Fruit fly (Drosophila melanogaster) whole organism, pupa: ENCODE results near the gene Nab2.

Experiments
- CG10348 ChIP-seq: fragments of 200-800 bp; sonication (Bioruptor generic); IDR thresholded peaks from 2 replicates; pipeline ENCODE4 v1.3.6; 2022; ENCODE audit warnings: missing biosample characterization, missing genetic modification characterization
- CG15710 ChIP-seq: fragments of 200-800 bp; sonication (Bioruptor generic); optimal IDR thresholded peaks from 2 replicates; lab custom pipeline; 2018; ENCODE audit warnings: missing biosample characterization, mild to moderate bottlenecking, missing genetic modification characterization, moderate library complexity
- CG17806 ChIP-seq: fragments of 200-800 bp; sonication (Bioruptor generic); optimal IDR thresholded peaks from 2 replicates; lab custom pipeline; 2018; ENCODE audit warnings: missing biosample characterization, mild to moderate bottlenecking, missing genetic modification characterization, moderate library complexity
- CG8159 ChIP-seq: fragments of 200-800 bp; sonication (Bioruptor generic); optimal IDR thresholded peaks from 3 replicates; lab custom pipeline; 2018; ENCODE audit warnings: missing biosample characterization, mild to moderate bottlenecking, missing genetic modification characterization, moderate library complexity
- CG8301 ChIP-seq: fragments of 200-800 bp; sonication (Bioruptor generic); optimal IDR thresholded peaks from 2 replicates; lab custom pipeline; 2018; ENCODE audit warnings: missing biosample characterization, mild to moderate bottlenecking, missing genetic modification characterization
- CG9948 ChIP-seq: fragments of 200-800 bp; sonication (Bioruptor generic); optimal IDR thresholded peaks from 2 replicates; lab custom pipeline; 2018; ENCODE audit warnings: missing biosample characterization, mild to moderate bottlenecking, missing genetic modification characterization, moderate library complexity
- D1 ChIP-seq: fragments of 200-800 bp; sonication (Bioruptor generic); optimal IDR thresholded peaks from 2 replicates; lab custom pipeline; 2018; ENCODE audit warnings: missing biosample characterization, mild to moderate bottlenecking, missing genetic modification characterization, moderate library complexity
- EcR ChIP-seq: fragments of 200-800 bp; sonication (Bioruptor generic); optimal IDR thresholded peaks from 3 replicates; lab custom pipeline; 2019; ENCODE audit warnings: missing biosample characterization, missing genetic modification characterization, mild to moderate bottlenecking, moderate library complexity, missing genetic modification reagents
- Pif1A ChIP-seq: fragments of 200-800 bp; sonication (Bioruptor generic); optimal IDR thresholded peaks from 3 replicates; lab custom pipeline; 2016; ENCODE audit warnings: missing biosample characterization, missing genetic modification characterization
- Pif1B ChIP-seq: fragments of 200-800 bp; sonication (Bioruptor generic); optimal IDR thresholded peaks from 3 replicates; lab custom pipeline; 2016; ENCODE audit warnings: missing biosample characterization, missing genetic modification characterization
- fd96Ca ChIP-seq: fragments of 200-800 bp; sonication (Bioruptor generic); IDR thresholded peaks from 3 replicates; pipeline ENCODE4 v1.3.6; 2022; ENCODE audit warnings: missing biosample characterization, missing genetic modification characterization
- gl ChIP-seq: fragments of 200-800 bp; sonication (Bioruptor generic); optimal IDR thresholded peaks from 2 replicates; lab custom pipeline; 2018; ENCODE audit warnings: missing biosample characterization, mild to moderate bottlenecking, missing genetic modification characterization
- rn ChIP-seq: fragments of 200-800 bp; sonication (Bioruptor generic); IDR thresholded peaks from 2 replicates; pipeline ENCODE4 v1.3.6; 2022; ENCODE audit warnings: missing biosample characterization, missing genetic modification characterization

DNA sequence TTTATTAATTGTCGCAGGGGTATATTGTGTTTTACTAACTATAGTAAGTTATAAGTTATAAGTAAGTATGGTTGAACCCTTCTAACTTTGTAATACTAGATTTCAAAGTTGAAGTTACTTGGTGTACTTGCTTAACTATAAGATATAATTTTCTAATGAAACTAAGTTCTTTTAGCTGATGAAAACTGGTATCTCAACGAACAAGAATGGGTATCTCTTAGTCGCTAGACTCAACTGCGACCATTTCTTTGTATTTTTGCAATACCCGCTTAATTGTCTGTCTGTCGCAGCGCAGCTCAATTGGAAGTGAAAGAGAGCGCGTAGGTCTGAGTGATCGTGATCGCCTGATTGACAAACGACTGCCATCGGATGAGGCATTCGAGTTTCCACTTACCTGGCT is 46.0 kb downstream of the Nab2 start:
- no peak for TF ChIP-seq CG8301
- TF ChIP-seq EcR (GFP tag; lab: Kevin White, UChicago): peak; percentile 10
- no peak for TF ChIP-seq Pif1B (GFP tag; lab: Kevin White, UChicago)
- no peak for TF ChIP-seq CG10348
- TF ChIP-seq CG8159 (tag; lab: Kevin White, UChicago): no peak
- TF ChIP-seq gl (tag; lab: Kevin White, UChicago): no peak
- no peak for TF ChIP-seq fd96Ca
- TF ChIP-seq Pif1A (GFP tag; lab: Kevin White, UChicago): no peak
- no peak for TF ChIP-seq CG17806 (tag; lab: Kevin White, UChicago)
- no peak for TF ChIP-seq rn (GFP tag; lab: Robert Waterston, UW)
- TF ChIP-seq CG9948: no peak
- TF ChIP-seq D1 (tag; lab: Kevin White, UChicago): no peak
- TF ChIP-seq CG15710 (tag; lab: Kevin White, UChicago): no peak
